Worm (Caenorhabditis elegans) whole organism, L4/young adult: ENCODE data around the gene T26E4.9.
"Not testable (repeated sequence)": the region's sequence is repeated elsewhere in the genome, so short reads cannot be mapped to it uniquely, and the experiment has no call there.

Source experiments
- W03F9.2 ChIP-seq: fragments of 150-350 bp; optimal IDR thresholded peaks from 2 replicates; lab custom pipeline; 2014; ENCODE audit warnings: missing biosample characterization, missing genetic modification characterization
- him-1 ChIP-seq: sonication (generic microtip); optimal IDR thresholded peaks from 2 replicates; lab custom pipeline; 2016; ENCODE audit warnings: missing genotype, missing genetic modification reagents, missing genetic modification characterization, missing compliant biosample characterization

- not testable (repeated sequence) for TF ChIP-seq W03F9.2; him-1 (tag; lab: Kevin White, UChicago)
Observed at ce11 chrV:15850276-15850811, 47.8 kb upstream of the T26E4.9 start, which contains the start of gene srh-147.
